Worm (Caenorhabditis elegans) whole organism, L1 larva: ENCODE data around the gene F15E6.3.

ENCODE experiments used
- ces-1 ChIP-seq: fragments of 150-350 bp; optimal IDR thresholded peaks from 2 replicates; lab custom pipeline; 2014; ENCODE audit warnings: missing biosample characterization, missing genetic modification reagents, missing genetic modification characterization
- ets-5 ChIP-seq: fragments of 200-800 bp; sonication (Bioruptor generic); IDR thresholded peaks from 2 replicates; pipeline ENCODE4 v1.3.6; 2022; ENCODE audit warnings: missing genetic modification characterization, missing compliant biosample characterization
- isw-1 ChIP-seq: fragments of 200-800 bp; sonication (Bioruptor generic); IDR thresholded peaks from 2 replicates; pipeline ENCODE4 v1.3.6; 2022; ENCODE audit warnings: missing genetic modification characterization, missing compliant biosample characterization
- lin-13 ChIP-seq: fragments of 150-350 bp; optimal IDR thresholded peaks from 2 replicates; lab custom pipeline; 2014; ENCODE audit warnings: missing biosample characterization, missing genetic modification reagents, missing genetic modification characterization
- nhr-237 ChIP-seq: fragments of 150-350 bp; optimal IDR thresholded peaks from 2 replicates; lab custom pipeline; 2014; ENCODE audit warnings: missing biosample characterization, missing genetic modification characterization

ce11 chrIV:4344828-4345227, 50.1 kb downstream of the F15E6.3 start:
- TF ChIP-seq isw-1 (GFP tag; lab: Robert Waterston, UW) (no peak), ces-1 (GFP tag; lab: Kevin White, UChicago) (no peak), ets-5 (GFP tag; lab: Robert Waterston, UW) (no peak), lin-13 (GFP tag; lab: Kevin White, UChicago) (no peak), nhr-237 (tag; lab: Kevin White, UChicago) (no peak)
